Fruit fly (Drosophila melanogaster): ENCODE results near the gene CG17349.

Gene CG17349

DNA sequence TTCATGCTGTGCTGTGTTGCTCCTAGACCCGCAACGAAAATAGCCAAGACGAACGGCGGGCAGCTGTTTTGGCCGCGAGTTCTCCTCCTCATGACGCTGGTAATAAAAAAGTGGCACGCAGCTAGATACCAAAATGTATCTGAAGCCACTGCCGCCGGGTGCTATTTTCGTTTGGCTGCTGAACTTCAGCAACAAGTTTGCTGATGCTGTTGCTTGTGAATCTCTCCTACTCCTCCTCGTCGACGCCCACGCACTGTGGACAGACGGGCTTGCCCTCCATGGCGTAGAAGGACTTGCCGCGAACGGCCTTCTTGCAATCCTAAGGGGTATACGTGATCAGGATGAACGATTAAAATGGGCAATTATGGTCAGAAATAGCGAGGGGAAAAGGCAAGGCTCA, 33.2 kb downstream of the CG17349 start:
- TF ChIP-seq Mio (GFP tag; optimal IDR thresholded peaks at IDR 0.05) (no peak), sage (GFP tag; optimal IDR thresholded peaks at IDR 0.05) (no peak), rgr (GFP tag; optimal IDR thresholded peaks at IDR 0.05) (no peak), Dif (GFP tag; optimal IDR thresholded peaks at IDR 0.05; ENCODE audit: partially characterized antibody) (no peak), Hr83 (GFP tag; optimal IDR thresholded peaks at IDR 0.05; ENCODE audit: poor library complexity, severe bottlenecking) (no peak), Myc (optimal IDR thresholded peaks at IDR 0.05) (no peak), CG9705 (GFP tag; optimal IDR thresholded peaks at IDR 0.05) (no peak), dsf (GFP tag; optimal IDR thresholded peaks at IDR 0.05; ENCODE audit: borderline replicate concordance) (no peak), HLH106 (tag; optimal IDR thresholded peaks at IDR 0.05) (no peak), foxo (GFP tag; optimal IDR thresholded peaks at IDR 0.05) (no peak), Jra (GFP tag; optimal IDR thresholded peaks at IDR 0.05) (no peak)

DNA sequence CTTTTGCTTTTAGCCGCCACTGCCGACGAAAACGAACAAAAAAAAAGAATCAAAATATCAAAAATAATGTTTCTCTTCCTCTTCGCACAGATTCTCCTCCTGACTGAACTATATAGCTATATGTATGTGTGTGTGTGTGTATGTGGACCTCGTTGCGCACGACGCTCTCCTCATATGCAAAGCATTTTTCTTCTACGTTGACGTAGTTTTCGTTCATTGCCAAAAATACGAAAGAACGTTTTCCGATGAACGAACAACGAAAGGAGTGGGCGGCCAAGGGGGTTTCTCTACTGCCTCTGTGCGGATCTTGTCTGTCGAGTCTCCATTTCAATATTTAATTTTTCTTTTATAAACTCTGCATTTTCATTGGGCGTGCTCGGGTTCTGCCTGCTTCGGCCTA, 34.6 kb downstream of the CG17349 start:
- TF ChIP-seq tai (GFP tag; optimal IDR thresholded peaks at IDR 0.05): no peak

DNA sequence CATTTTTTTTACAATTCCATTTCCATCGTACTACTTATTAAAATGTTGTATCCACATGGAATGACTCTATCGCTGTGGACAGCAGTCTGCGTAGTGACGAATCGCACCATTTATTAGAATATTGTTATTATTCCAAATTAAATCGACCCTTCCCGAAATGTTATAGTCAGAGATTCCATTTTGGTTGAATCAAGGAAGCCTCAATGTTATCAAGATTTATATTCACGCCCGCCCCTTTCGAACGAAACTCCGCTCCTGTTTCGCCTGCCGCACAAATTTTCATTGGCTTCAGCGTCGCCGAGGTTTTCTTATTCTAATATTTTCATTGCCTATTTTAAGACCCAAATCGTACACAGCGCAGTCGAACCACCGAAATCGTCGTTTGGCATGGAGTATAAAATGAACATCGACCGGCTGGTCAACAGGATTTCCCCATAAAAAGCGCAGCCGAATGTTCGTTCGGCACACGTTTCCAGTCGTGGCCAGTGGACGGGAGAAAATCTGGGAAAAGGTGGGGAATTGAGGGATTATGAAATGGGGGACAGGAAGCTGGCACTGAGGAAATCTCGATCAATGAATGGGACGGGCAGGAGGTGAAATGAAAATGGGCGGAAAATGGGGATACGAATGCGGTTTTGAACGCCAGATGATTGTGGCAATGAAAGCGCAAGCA, 35.6 kb downstream of the CG17349 start:
- TF ChIP-seq Jra (GFP tag; optimal IDR thresholded peaks at IDR 0.05) (no peak), OdsH (GFP tag; optimal IDR thresholded peaks at IDR 0.05) (no peak), CG32264 (GFP tag; optimal IDR thresholded peaks at IDR 0.05) (no peak), fru (GFP tag; optimal IDR thresholded peaks at IDR 0.05) (no peak), pan (optimal IDR thresholded peaks at IDR 0.05) (no peak), Vsx2 (GFP tag; optimal IDR thresholded peaks at IDR 0.05; ENCODE audit: partially characterized antibody) (no peak), Abd-B (GFP tag; optimal IDR thresholded peaks at IDR 0.05) (no peak), lola (GFP tag; optimal IDR thresholded peaks at IDR 0.05) (no peak), ey (GFP tag; optimal IDR thresholded peaks at IDR 0.05) (no peak), Dif (GFP tag; optimal IDR thresholded peaks at IDR 0.05; ENCODE audit: partially characterized antibody) (no peak), usp (GFP tag; optimal IDR thresholded peaks at IDR 0.05) (no peak), CG9705 (GFP tag; optimal IDR thresholded peaks at IDR 0.05) (no peak), HLH106 (tag; optimal IDR thresholded peaks at IDR 0.05) (no peak), woc (GFP tag; optimal IDR thresholded peaks at IDR 0.05) (no peak), h (GFP tag; optimal IDR thresholded peaks at IDR 0.05) (no peak)

DNA sequence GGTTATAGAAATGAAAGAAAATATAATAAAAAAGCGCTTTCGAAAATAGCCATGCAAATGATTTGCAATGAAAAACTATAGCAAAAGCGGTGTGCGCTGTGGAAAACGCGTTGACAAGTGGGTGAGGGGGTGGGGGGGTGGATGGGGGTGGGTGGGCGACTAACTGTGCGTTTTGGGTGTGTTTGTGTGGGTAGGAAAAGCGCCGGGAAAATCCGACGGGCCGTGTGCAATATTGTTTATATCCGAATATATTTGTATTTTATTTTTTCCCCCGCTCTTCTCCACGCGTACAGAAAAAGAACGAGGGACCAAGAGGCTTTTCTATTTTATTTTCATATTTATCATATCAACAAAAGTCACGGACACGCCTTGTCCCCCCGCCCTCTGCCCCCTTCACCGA, 36.2 kb downstream of the CG17349 start:
- no peak for TF ChIP-seq Sp1 (GFP tag; optimal IDR thresholded peaks at IDR 0.05)
- no peak for TF ChIP-seq ey (GFP tag; optimal IDR thresholded peaks at IDR 0.05)
- TF ChIP-seq Mio (GFP tag; optimal IDR thresholded peaks at IDR 0.05): no peak
- TF ChIP-seq Hr83 (GFP tag; optimal IDR thresholded peaks at IDR 0.05; ENCODE audit: poor library complexity, severe bottlenecking): no peak

DNA sequence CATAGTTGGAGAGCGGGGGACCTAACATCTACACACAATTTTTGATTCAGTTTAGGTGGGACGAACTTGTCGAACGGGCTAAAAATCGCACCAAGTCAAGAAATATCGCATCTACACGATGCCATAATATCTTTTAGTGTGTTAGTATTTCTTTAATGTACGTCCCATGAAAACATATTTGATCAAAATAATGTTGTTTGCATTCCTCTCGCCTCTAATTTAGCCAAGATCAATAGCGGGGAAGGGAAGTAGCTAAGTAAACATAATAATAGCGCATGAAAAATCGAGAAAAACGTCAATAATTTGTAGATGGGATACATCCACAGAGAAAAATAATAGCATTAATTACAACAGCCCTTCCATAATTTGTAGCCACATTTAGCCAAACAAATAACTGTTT, 41.7 kb downstream of the CG17349 start:
- TF ChIP-seq CG32264 (GFP tag; optimal IDR thresholded peaks at IDR 0.05): no peak
- TF ChIP-seq sage (GFP tag; optimal IDR thresholded peaks at IDR 0.05): no peak
- TF ChIP-seq N (GFP tag; optimal IDR thresholded peaks at IDR 0.05): no peak
- TF ChIP-seq pan (optimal IDR thresholded peaks at IDR 0.05): no peak
- TF ChIP-seq foxo (GFP tag; optimal IDR thresholded peaks at IDR 0.05): no peak
- TF ChIP-seq psq (GFP tag; optimal IDR thresholded peaks at IDR 0.05): no peak

DNA sequence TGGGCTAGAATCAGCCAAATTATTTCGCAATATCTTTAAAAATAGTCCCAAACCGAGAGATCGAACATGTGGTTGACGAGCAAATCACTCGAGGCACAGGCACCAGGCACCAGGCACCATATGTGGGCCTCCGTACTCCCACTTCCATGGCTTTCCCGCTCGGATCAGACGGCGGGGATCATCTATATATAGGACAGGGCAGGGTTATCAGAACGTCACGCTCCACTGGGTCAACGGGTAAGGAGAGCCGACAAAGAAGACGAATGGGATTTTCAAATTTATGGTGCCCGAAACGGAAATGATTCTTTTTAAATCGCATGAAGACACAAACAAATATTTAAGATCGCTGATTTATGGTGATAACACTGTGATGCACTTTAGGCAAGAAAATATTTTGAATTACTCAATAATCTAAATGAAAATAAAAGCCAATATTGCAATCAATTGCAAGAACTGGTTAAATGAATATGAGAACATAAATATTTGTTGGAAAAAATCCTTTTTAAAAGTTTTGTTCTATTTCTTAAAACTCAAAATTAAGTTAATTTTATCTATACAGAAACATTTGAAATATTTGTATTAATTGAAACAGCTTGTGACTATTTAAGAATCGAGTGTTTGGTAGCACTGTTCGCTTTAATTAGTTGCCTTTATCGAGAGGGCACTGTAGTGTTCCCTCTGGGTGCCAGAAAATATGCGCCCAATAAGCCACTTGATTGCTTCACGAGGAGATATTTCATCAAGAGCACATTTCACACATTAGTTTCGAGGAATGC, 43.1 kb downstream of the CG17349 start:
- no peak for TF ChIP-seq Sp1 (GFP tag; optimal IDR thresholded peaks at IDR 0.05)
- TF ChIP-seq Mio (GFP tag; optimal IDR thresholded peaks at IDR 0.05): no peak
- TF ChIP-seq ey (GFP tag; optimal IDR thresholded peaks at IDR 0.05): no peak
- no peak for TF ChIP-seq fru (GFP tag; optimal IDR thresholded peaks at IDR 0.05)

DNA sequence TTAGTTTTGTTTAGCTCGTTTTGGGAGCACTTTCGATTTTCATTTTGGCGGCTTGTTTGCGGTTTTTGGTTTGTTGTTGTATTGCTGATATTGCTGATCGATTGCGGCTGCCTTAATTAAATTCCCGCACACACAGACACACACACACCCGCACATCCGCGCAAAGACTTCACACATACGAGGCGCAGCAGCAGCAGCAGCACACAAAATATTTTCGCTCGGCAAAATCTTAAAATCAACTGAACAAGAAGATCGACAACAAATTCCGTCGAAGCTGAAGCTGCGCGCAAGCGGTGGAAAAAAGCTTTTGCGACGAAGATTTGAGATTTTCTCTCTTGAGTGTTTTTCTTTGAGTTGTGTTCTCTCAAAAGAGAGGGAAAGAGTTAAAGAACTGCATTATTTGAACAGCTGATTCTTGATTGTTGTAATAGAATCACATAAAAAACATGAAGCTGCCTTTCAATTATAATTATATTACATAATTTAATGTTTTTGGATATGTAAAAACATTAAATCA, 44.0 kb downstream of the CG17349 start:
- no peak for TF ChIP-seq woc (GFP tag; optimal IDR thresholded peaks at IDR 0.05)
- no peak for TF ChIP-seq Vsx2 (GFP tag; optimal IDR thresholded peaks at IDR 0.05; ENCODE audit: partially characterized antibody)
- TF ChIP-seq dmrt93B (GFP tag; optimal IDR thresholded peaks at IDR 0.05): no peak
- TF ChIP-seq Hnf4 (GFP tag; optimal IDR thresholded peaks at IDR 0.05): no peak
- TF ChIP-seq Dfd (GFP tag; optimal IDR thresholded peaks at IDR 0.05): peak; percentile 76
- TF ChIP-seq jim (GFP tag; optimal IDR thresholded peaks at IDR 0.05): no peak
- TF ChIP-seq sage (GFP tag; optimal IDR thresholded peaks at IDR 0.05): no peak
- TF ChIP-seq Hr78 (GFP tag; optimal IDR thresholded peaks at IDR 0.05): no peak
- TF ChIP-seq Sp1 (GFP tag; optimal IDR thresholded peaks at IDR 0.05): no peak
